Worm (Caenorhabditis elegans) whole organism, young adult: ENCODE results near the gene arrd-12.

Experiments
- B0336.3 ChIP-seq: fragments of 200-800 bp; sonication (Bioruptor generic); IDR thresholded peaks from 2 replicates; pipeline ENCODE4 v1.3.6; 2022; ENCODE audit warnings: missing genetic modification characterization, missing compliant biosample characterization
- C06A6.2 ChIP-seq: fragments of 200-800 bp; sonication (Bioruptor generic); conservative IDR thresholded peaks from 2 replicates; pipeline ENCODE4 v1.3.6; 2022; ENCODE audit warnings: missing genetic modification characterization, missing compliant biosample characterization
- C17E4.6 ChIP-seq: fragments of 200-800 bp; sonication (Bioruptor generic); IDR thresholded peaks from 2 replicates; pipeline ENCODE4 v1.3.6; 2022; ENCODE audit warnings: missing genetic modification reagents, missing genetic modification characterization, missing compliant biosample characterization
- D2030.7 ChIP-seq: fragments of 200-800 bp; sonication (Bioruptor generic); IDR thresholded peaks from 2 replicates; pipeline ENCODE4 v1.3.6; 2022; ENCODE audit warnings: missing genetic modification reagents, missing genetic modification characterization, missing compliant biosample characterization
- F10E7.11 ChIP-seq: sonication (generic microtip); optimal IDR thresholded peaks from 2 replicates; lab custom pipeline; 2017; ENCODE audit warnings: mild to moderate bottlenecking, missing genetic modification characterization, moderate library complexity, missing compliant biosample characterization
- F39B2.1 ChIP-seq: fragments of 200-800 bp; sonication (Bioruptor generic); IDR thresholded peaks from 2 replicates; pipeline ENCODE4 v1.3.6; 2022; ENCODE audit warnings: missing genetic modification reagents, missing genetic modification characterization, missing compliant biosample characterization
- F52B5.7 ChIP-seq: sonication (generic microtip); optimal IDR thresholded peaks from 2 replicates; lab custom pipeline; 2016; ENCODE audit warnings: mild to moderate bottlenecking, missing genetic modification characterization, missing compliant biosample characterization
- F55B11.4 ChIP-seq: sonication (generic microtip); optimal IDR thresholded peaks from 2 replicates; lab custom pipeline; 2016; ENCODE audit warnings: missing compliant biosample characterization, missing genetic modification characterization, borderline replicate concordance; ENCODE audit not compliant: insufficient read depth
- F57A8.1 ChIP-seq: fragments of 200-800 bp; sonication (Bioruptor generic); optimal IDR thresholded peaks from 2 replicates; lab custom pipeline; 2018; ENCODE audit warnings: mild to moderate bottlenecking, missing genetic modification characterization, moderate library complexity, missing compliant biosample characterization
- T07F8.4 ChIP-seq: sonication (generic microtip); optimal IDR thresholded peaks from 2 replicates; lab custom pipeline; 2016; ENCODE audit warnings: mild to moderate bottlenecking, missing genetic modification characterization, moderate library complexity, missing compliant biosample characterization
- T26A5.8 ChIP-seq: sonication (generic microtip); optimal IDR thresholded peaks from 2 replicates; lab custom pipeline; 2016; ENCODE audit warnings: missing genetic modification characterization, missing compliant biosample characterization
- ZK185.1 ChIP-seq: sonication (generic microtip); optimal IDR thresholded peaks from 2 replicates; lab custom pipeline; 2016; ENCODE audit warnings: mild to moderate bottlenecking, missing genetic modification characterization, missing compliant biosample characterization; ENCODE audit not compliant: poor library complexity, severe bottlenecking
- akir-1 ChIP-seq: fragments of 200-800 bp; sonication (Bioruptor generic); optimal IDR thresholded peaks from 2 replicates; lab custom pipeline; 2018; ENCODE audit warnings: mild to moderate bottlenecking, missing genetic modification characterization, moderate library complexity, missing compliant biosample characterization
- athp-1 ChIP-seq: sonication (generic microtip); optimal IDR thresholded peaks from 2 replicates; lab custom pipeline; 2017; ENCODE audit warnings: mild to moderate bottlenecking, missing genetic modification characterization, missing compliant biosample characterization
- attf-5 ChIP-seq: fragments of 200-800 bp; sonication (Bioruptor generic); optimal IDR thresholded peaks from 2 replicates; lab custom pipeline; 2018; ENCODE audit warnings: mild to moderate bottlenecking, missing genetic modification characterization, missing compliant biosample characterization
- cebp-1 ChIP-seq, 2 experiments: fragments of 200-800 bp in 1 of 2; sonication (Bioruptor generic) in 1 of 2; sonication (generic microtip) in 1 of 2; IDR thresholded peaks in 1 of 2; optimal IDR thresholded peaks in 1 of 2; 2 replicates each; pipeline versions ENCODE4 v1.3.6 to Lab custom; 2017 to 2022; ENCODE audit warnings: missing compliant biosample characterization in 2 of 2, missing genetic modification characterization in 2 of 2, mild to moderate bottlenecking in 1 of 2, missing genetic modification reagents in 1 of 2, moderate library complexity in 1 of 2
- ceh-27 ChIP-seq: fragments of 200-800 bp; sonication (Bioruptor generic); optimal IDR thresholded peaks from 2 replicates; lab custom pipeline; 2018; ENCODE audit warnings: mild to moderate bottlenecking, missing genetic modification characterization, moderate library complexity, missing compliant biosample characterization
- ceh-40 ChIP-seq: fragments of 200-800 bp; sonication (Bioruptor generic); IDR thresholded peaks from 2 replicates; pipeline ENCODE4 v1.3.6; 2022; ENCODE audit warnings: missing genetic modification characterization, missing compliant biosample characterization
- ceh-58 ChIP-seq: fragments of 200-800 bp; sonication (Bioruptor generic); IDR thresholded peaks from 2 replicates; pipeline ENCODE4 v1.3.6; 2022; ENCODE audit warnings: missing genetic modification characterization, missing compliant biosample characterization
- ceh-79 ChIP-seq: sonication (generic microtip); optimal IDR thresholded peaks from 2 replicates; lab custom pipeline; 2017; ENCODE audit warnings: mild to moderate bottlenecking, missing genetic modification characterization, missing compliant biosample characterization
- dpl-1 ChIP-seq: fragments of 150-350 bp; optimal IDR thresholded peaks from 2 replicates; lab custom pipeline; 2014; ENCODE audit warnings: missing biosample characterization, missing genetic modification reagents, missing genetic modification characterization
- egrh-3 ChIP-seq: fragments of 200-800 bp; sonication (Bioruptor generic); IDR thresholded peaks from 2 replicates; pipeline ENCODE4 v1.3.6; 2022; ENCODE audit warnings: missing genetic modification reagents, missing genetic modification characterization, missing compliant biosample characterization
- ets-4 ChIP-seq: fragments of 200-800 bp; sonication (Bioruptor generic); optimal IDR thresholded peaks from 2 replicates; lab custom pipeline; 2018; ENCODE audit warnings: mild to moderate bottlenecking, missing genetic modification characterization, missing compliant biosample characterization
- gei-17 ChIP-seq: fragments of 200-800 bp; sonication (Bioruptor generic); optimal IDR thresholded peaks from 2 replicates; lab custom pipeline; 2018; ENCODE audit warnings: mild to moderate bottlenecking, missing genetic modification characterization, missing compliant biosample characterization
- him-1 ChIP-seq: sonication (generic microtip); optimal IDR thresholded peaks from 2 replicates; lab custom pipeline; 2016; ENCODE audit warnings: missing genotype, missing genetic modification reagents, missing genetic modification characterization, missing compliant biosample characterization
- hmg-1.2 ChIP-seq: fragments of 200-800 bp; sonication (Bioruptor generic); IDR thresholded peaks from 2 replicates; pipeline ENCODE4 v1.3.6; 2022; ENCODE audit warnings: missing genetic modification reagents, missing genetic modification characterization, missing compliant biosample characterization
- hsf-1 ChIP-seq: fragments of 200-800 bp; sonication (Bioruptor generic); IDR thresholded peaks from 2 replicates; pipeline ENCODE4 v1.3.6; 2022; ENCODE audit warnings: missing genetic modification reagents, missing genetic modification characterization, missing compliant biosample characterization
- let-526 ChIP-seq: fragments of 200-800 bp; sonication (Bioruptor generic); IDR thresholded peaks from 2 replicates; pipeline ENCODE4 v1.3.6; 2022; ENCODE audit warnings: missing genetic modification reagents, missing genetic modification characterization, missing compliant biosample characterization
- let-607 ChIP-seq, 2 experiments: fragments of 200-800 bp in 1 of 2; sonication (Bioruptor generic) in 1 of 2; sonication (generic microtip) in 1 of 2; optimal IDR thresholded peaks; 2 replicates each; lab custom pipeline; 2016 to 2018; ENCODE audit warnings: mild to moderate bottlenecking in 2 of 2, missing compliant biosample characterization in 2 of 2, missing genetic modification characterization in 2 of 2, moderate library complexity in 2 of 2, missing genotype in 1 of 2
- lin-26 ChIP-seq: fragments of 200-800 bp; sonication (Bioruptor generic); IDR thresholded peaks from 2 replicates; pipeline ENCODE4 v1.3.6; 2022; ENCODE audit warnings: missing genetic modification reagents, missing genetic modification characterization, missing compliant biosample characterization
- madf-3 ChIP-seq: fragments of 200-800 bp; sonication (Bioruptor generic); IDR thresholded peaks from 2 replicates; pipeline ENCODE4 v1.3.6; 2022; ENCODE audit warnings: missing genetic modification reagents, missing genetic modification characterization, missing compliant biosample characterization
- mcd-1 ChIP-seq: fragments of 200-800 bp; sonication (Bioruptor generic); IDR thresholded peaks from 2 replicates; pipeline ENCODE4 v1.3.6; 2022; ENCODE audit warnings: missing genetic modification reagents, missing genetic modification characterization, missing compliant biosample characterization
- mxl-1 ChIP-seq: sonication (generic microtip); optimal IDR thresholded peaks from 2 replicates; lab custom pipeline; 2016; ENCODE audit warnings: missing genetic modification characterization, missing compliant biosample characterization
- nfyb-1 ChIP-seq: fragments of 200-800 bp; sonication (Bioruptor generic); IDR thresholded peaks from 2 replicates; pipeline ENCODE4 v1.3.6; 2022; ENCODE audit warnings: missing genetic modification reagents, missing genetic modification characterization, missing compliant biosample characterization
- nhr-120 ChIP-seq: fragments of 200-800 bp; sonication (Bioruptor generic); IDR thresholded peaks from 2 replicates; pipeline ENCODE4 v1.3.6; 2022; ENCODE audit warnings: missing genetic modification characterization, missing compliant biosample characterization
- nhr-90 ChIP-seq: sonication (generic microtip); optimal IDR thresholded peaks from 2 replicates; lab custom pipeline; 2016; ENCODE audit warnings: missing genotype, mild to moderate bottlenecking, missing genetic modification characterization, missing compliant biosample characterization
- rec-8 ChIP-seq, 2 experiments: sonication (generic microtip); optimal IDR thresholded peaks; 2 replicates each; lab custom pipeline; 2016; ENCODE audit warnings: mild to moderate bottlenecking in 2 of 2, missing genetic modification characterization in 2 of 2, missing genetic modification reagents in 2 of 2, missing genotype in 2 of 2, missing biosample characterization in 1 of 2, missing compliant biosample characterization in 1 of 2, moderate library complexity in 1 of 2
- snpc-1.3 ChIP-seq: sonication (generic microtip); optimal IDR thresholded peaks from 2 replicates; lab custom pipeline; 2017; ENCODE audit warnings: missing genetic modification characterization, mild to moderate bottlenecking, missing compliant biosample characterization, antibody characterized with exemption, moderate library complexity, missing genotype, missing genetic modification reagents; ENCODE audit not compliant: insufficient read depth
- snpc-3.4 ChIP-seq: sonication (generic microtip); optimal IDR thresholded peaks from 2 replicates; lab custom pipeline; 2017; ENCODE audit warnings: missing genetic modification characterization, mild to moderate bottlenecking, missing compliant biosample characterization, antibody characterized with exemption, moderate library complexity, missing genotype, missing genetic modification reagents
- sptf-2 ChIP-seq: fragments of 200-800 bp; sonication (Bioruptor generic); optimal IDR thresholded peaks from 2 replicates; lab custom pipeline; 2018; ENCODE audit warnings: mild to moderate bottlenecking, missing genetic modification characterization, missing compliant biosample characterization
- tbx-9 ChIP-seq: sonication (generic microtip); optimal IDR thresholded peaks from 2 replicates; lab custom pipeline; 2016; ENCODE audit warnings: borderline replicate concordance, missing genetic modification characterization, inconsistent platforms, missing compliant biosample characterization
- tlf-1 ChIP-seq: fragments of 200-800 bp; sonication (Bioruptor generic); optimal IDR thresholded peaks from 2 replicates; lab custom pipeline; 2018; ENCODE audit warnings: mild to moderate bottlenecking, missing genetic modification characterization, missing compliant biosample characterization
- xnd-1 ChIP-seq: sonication (generic microtip); optimal IDR thresholded peaks from 2 replicates; lab custom pipeline; 2016; ENCODE audit warnings: missing genotype, missing genetic modification reagents, missing genetic modification characterization, missing compliant biosample characterization
- zim-3 ChIP-seq: sonication (generic microtip); optimal IDR thresholded peaks from 2 replicates; lab custom pipeline; 2017; ENCODE audit warnings: mild to moderate bottlenecking, missing genetic modification characterization, moderate library complexity, missing compliant biosample characterization
- ztf-18 ChIP-seq: sonication (generic microtip); optimal IDR thresholded peaks from 2 replicates; lab custom pipeline; 2016; ENCODE audit warnings: missing genotype, mild to moderate bottlenecking, missing genetic modification characterization, missing compliant biosample characterization
- ztf-26 ChIP-seq: sonication (generic microtip); optimal IDR thresholded peaks from 2 replicates; lab custom pipeline; 2017; ENCODE audit warnings: missing genetic modification characterization, missing compliant biosample characterization
- ztf-28 ChIP-seq: fragments of 200-800 bp; sonication (Bioruptor generic); IDR thresholded peaks from 2 replicates; pipeline ENCODE4 v1.3.6; 2022; ENCODE audit warnings: missing genetic modification reagents, missing genetic modification characterization, missing compliant biosample characterization
- ztf-6 ChIP-seq: fragments of 200-800 bp; sonication (Bioruptor generic); IDR thresholded peaks from 2 replicates; pipeline ENCODE4 v1.3.6; 2022; ENCODE audit warnings: missing genetic modification reagents, missing genetic modification characterization, missing compliant biosample characterization

arrd-12 gene

ce11 chrII:13732146-13732545, 33.9 kb upstream of the arrd-12 start (continued):
- TF ChIP-seq F39B2.1 (GFP tag; lab: Robert Waterston, UW) (no peak), F55B11.4 (tag; lab: Kevin White, UChicago) (no peak), mcd-1 (GFP tag; lab: Robert Waterston, UW) (no peak), ceh-27 (no peak), D2030.7 (GFP tag; lab: Robert Waterston, UW) (peak; percentile 66; the same call in 1 of the 2 replicates), hmg-1.2 (GFP tag; lab: Robert Waterston, UW) (0 out of 2 replicates have a peak, but pooled peaks have one; percentile 14), hsf-1 (GFP tag; lab: Robert Waterston, UW) (no peak), nfyb-1 (GFP tag; lab: Robert Waterston, UW) (no peak), ceh-58 (GFP tag; lab: Robert Waterston, UW) (no peak), nhr-120 (GFP tag; lab: Robert Waterston, UW) (no peak), let-607 (tag; optimal IDR thresholded peaks at IDR 0.05; lab: Kevin White, UChicago) (no peak), ceh-40 (GFP tag; lab: Robert Waterston, UW) (no peak), mxl-1 (no peak), ztf-28 (GFP tag; lab: Robert Waterston, UW) (no peak), ztf-6 (GFP tag; lab: Robert Waterston, UW) (no peak), lin-26 (GFP tag; lab: Robert Waterston, UW) (no peak), nhr-90 (tag; lab: Kevin White, UChicago) (no peak), cebp-1 (GFP tag; IDR thresholded peaks at IDR 0.05; lab: Robert Waterston, UW) (no peak), cebp-1 (tag; optimal IDR thresholded peaks at IDR 0.05; lab: Kevin White, UChicago) (no peak), T07F8.4 (tag; lab: Kevin White, UChicago) (no peak), ZK185.1 (tag; lab: Kevin White, UChicago) (no peak), tbx-9 (tag; lab: Kevin White, UChicago) (no peak), rec-8 (tag; optimal IDR thresholded peaks at IDR 0.05; lab: Kevin White, UChicago) (no peak), tlf-1 (peak; percentile 31), snpc-1.3 (tag; lab: Kevin White, UChicago) (no peak), ets-4 (GFP tag; lab: Kevin White, UChicago) (no peak), xnd-1 (tag; lab: Kevin White, UChicago) (peak; percentile 95), C17E4.6 (GFP tag; lab: Robert Waterston, UW) (no peak), B0336.3 (GFP tag; lab: Robert Waterston, UW) (0 out of 2 replicates have a peak, but pooled peaks have one; percentile 22), gei-17 (GFP tag; lab: Kevin White, UChicago) (no peak), snpc-3.4 (tag; lab: Kevin White, UChicago) (peak; percentile 18), let-526 (GFP tag; lab: Robert Waterston, UW) (no peak), attf-5 (no peak), T26A5.8 (tag; lab: Kevin White, UChicago) (no peak), him-1 (tag; lab: Kevin White, UChicago) (no peak), ztf-18 (no peak), sptf-2 (GFP tag; lab: Kevin White, UChicago) (no peak), athp-1 (tag; lab: Kevin White, UChicago) (no peak), F57A8.1 (GFP tag; lab: Kevin White, UChicago) (no peak), egrh-3 (GFP tag; lab: Robert Waterston, UW) (no peak), ceh-79 (tag; lab: Kevin White, UChicago) (no peak), madf-3 (GFP tag; lab: Robert Waterston, UW) (no peak), F10E7.11 (no peak), C06A6.2 (GFP tag; lab: Robert Waterston, UW) (no peak), F52B5.7 (tag; lab: Kevin White, UChicago) (no peak), akir-1 (no peak), zim-3 (tag; lab: Kevin White, UChicago) (no peak), ztf-26 (tag; lab: Kevin White, UChicago) (no peak), dpl-1 (peak; percentile 12)
